Worm (Caenorhabditis elegans): ENCODE results near the gene pde-12.

pde-12 gene

ce11 chrIII:10848858-10849257 lies 4.0 kb upstream of the pde-12 start, which contains the start of the genes fbxb-85 and hex-3 (continued):
- peak; percentile 29 for TF ChIP-seq ztf-3 (GFP tag; optimal IDR thresholded peaks at IDR 0.05)
- TF ChIP-seq gei-17 (GFP tag; optimal IDR thresholded peaks at IDR 0.05), result peak; percentile 75
- no peak for TF ChIP-seq tbx-9 (tag; optimal IDR thresholded peaks at IDR 0.05; ENCODE audit: borderline replicate concordance)
- peak; percentile 96 for TF ChIP-seq Y53G8AR.9 (GFP tag; conservative IDR thresholded peaks at IDR 0.05)
- TF ChIP-seq B0336.3 (GFP tag; IDR thresholded peaks at IDR 0.05), result peak; percentile 94
- peak; percentile 64 for TF ChIP-seq mel-28 (tag; optimal IDR thresholded peaks at IDR 0.05; ENCODE audit: borderline replicate concordance)
- no peak for TF ChIP-seq ztf-25 (GFP tag; IDR thresholded peaks at IDR 0.05)
- TF ChIP-seq bed-1 (GFP tag; IDR thresholded peaks at IDR 0.05), result no peak
- peak; percentile 99 for TF ChIP-seq ztf-18 (tag; optimal IDR thresholded peaks at IDR 0.05)
- no peak for TF ChIP-seq sptf-2 (GFP tag; optimal IDR thresholded peaks at IDR 0.05)
- TF ChIP-seq attf-5 (GFP tag; optimal IDR thresholded peaks at IDR 0.05), result peak; percentile 94
- TF ChIP-seq nhr-27 (tag; optimal IDR thresholded peaks at IDR 0.05), result no peak
- peak; percentile 71 for TF ChIP-seq tbp1 (GFP tag; optimal IDR thresholded peaks at IDR 0.05)
- peak; percentile 77 for TF ChIP-seq unc-130 (GFP tag; optimal IDR thresholded peaks at IDR 0.05)
- TF ChIP-seq let-526 (GFP tag; IDR thresholded peaks at IDR 0.05), result no peak
- TF ChIP-seq aptf-2 (GFP tag; conservative IDR thresholded peaks at IDR 0.05), result no peak
- peak; percentile 68 for TF ChIP-seq athp-1 (tag; optimal IDR thresholded peaks at IDR 0.05)
- 0 out of 2 replicates have a peak, but pooled peaks have one; percentile 35 for TF ChIP-seq lag-1 (GFP tag; IDR thresholded peaks at IDR 0.05)
- peak; percentile 48; the same call in 1 of the 2 replicates for TF ChIP-seq lin-26 (GFP tag; IDR thresholded peaks at IDR 0.05)
- TF ChIP-seq nhr-179 (tag; optimal IDR thresholded peaks at IDR 0.05), result no peak
- peak; percentile 25 for TF ChIP-seq akir-1 (GFP tag; optimal IDR thresholded peaks at IDR 0.05)
- TF ChIP-seq atf-7 (tag; optimal IDR thresholded peaks at IDR 0.05), result peak; percentile 86
- TF ChIP-seq snpc-3.4 (tag; optimal IDR thresholded peaks at IDR 0.05), result peak; percentile 82
- TF ChIP-seq nhr-90 (tag; optimal IDR thresholded peaks at IDR 0.05), result no peak
- TF ChIP-seq pbrm-1 (GFP tag; IDR thresholded peaks at IDR 0.05), result peak; percentile 93
- TF ChIP-seq snpc-1.1 (tag; optimal IDR thresholded peaks at IDR 0.05; ENCODE audit: insufficient read depth), result peak; percentile 71
- peak; percentile 88 for TF ChIP-seq madf-6 (GFP tag; IDR thresholded peaks at IDR 0.05)
- TF ChIP-seq F10E7.11 (tag; optimal IDR thresholded peaks at IDR 0.05), result peak; percentile 67
- peak; percentile 93 for TF ChIP-seq rcor-1 (GFP tag; IDR thresholded peaks at IDR 0.05)
- TF ChIP-seq nfya-1 (tag; optimal IDR thresholded peaks at IDR 0.05; ENCODE audit: borderline replicate concordance, insufficient read depth), result no peak
- TF ChIP-seq dpff-1 (tag; optimal IDR thresholded peaks at IDR 0.05), result no peak
- TF ChIP-seq zfh-2 (GFP tag; conservative IDR thresholded peaks at IDR 0.05), result peak; percentile 76
- peak; percentile 87 for TF ChIP-seq snpc-1.3 (tag; optimal IDR thresholded peaks at IDR 0.05; ENCODE audit: insufficient read depth)
- TF ChIP-seq F49E8.2 (tag; optimal IDR thresholded peaks at IDR 0.05; ENCODE audit: insufficient read depth), result peak; percentile 65
- TF ChIP-seq ekl-4 (GFP tag; IDR thresholded peaks at IDR 0.05), result peak; percentile 93
- no peak for TF ChIP-seq ztf-28 (GFP tag; IDR thresholded peaks at IDR 0.05)
- TF ChIP-seq attf-3 (GFP tag; conservative IDR thresholded peaks at IDR 0.05), result no peak
- peak; percentile 36 for TF ChIP-seq snpc-4 (GFP tag; optimal IDR thresholded peaks at IDR 0.05)
- peak; percentile 26 to 82 (median 66) for TF ChIP-seq snpc-4 (tag; optimal IDR thresholded peaks at IDR 0.05)
- TF ChIP-seq die-1 (tag; optimal IDR thresholded peaks at IDR 0.05), result peak; percentile 41
- TF ChIP-seq ztf-26 (tag; optimal IDR thresholded peaks at IDR 0.05), result peak; percentile 86
- no peak for TF ChIP-seq ceh-40 (GFP tag; IDR thresholded peaks at IDR 0.05)
- peak; percentile 90 for TF ChIP-seq lir-1 (GFP tag; conservative IDR thresholded peaks at IDR 0.05)
- TF ChIP-seq madf-3 (GFP tag; IDR thresholded peaks at IDR 0.05), result no peak; the same call in 1 of the 2 replicates
- 0 out of 2 replicates have a peak, but pooled peaks have one; percentile 56 for TF ChIP-seq nfya-2 (GFP tag; IDR thresholded peaks at IDR 0.05)
- TF ChIP-seq Y53F4B.3 (GFP tag; IDR thresholded peaks at IDR 0.05), result no peak
- no peak for TF ChIP-seq hlh-12 (tag; optimal IDR thresholded peaks at IDR 0.05)

Measured in whole organism, young adult.